Fruit fly (Drosophila melanogaster): ENCODE measurements around the gene CG14645.

The CG14645 gene

DNA sequence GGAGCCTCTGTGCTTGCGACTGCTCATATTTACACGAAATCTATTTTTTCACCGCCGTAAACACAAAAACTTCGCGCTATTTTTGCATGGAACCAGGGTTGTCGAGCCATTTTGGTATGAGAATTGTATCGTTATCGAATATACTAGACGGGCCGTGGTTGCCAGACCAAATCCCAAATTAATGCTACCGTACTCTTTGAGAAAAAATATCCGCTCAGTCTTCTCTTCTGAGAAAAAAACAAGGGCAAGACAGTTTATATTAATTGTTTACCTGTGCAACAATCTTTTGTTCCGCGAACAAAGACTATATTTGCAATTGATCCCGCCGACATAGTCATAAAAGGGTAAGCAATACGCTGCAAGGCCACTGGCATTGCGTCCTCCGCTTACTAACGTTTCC lies 2.7 kb downstream of the CG14645 start, which contains the start of the genes Skp2 and CG1103 (continued):
- peak; percentile 65 for TF ChIP-seq D (optimal IDR thresholded peaks at IDR 0.05)
- TF ChIP-seq D (GFP tag; optimal IDR thresholded peaks at IDR 0.05), result no peak
- TF ChIP-seq bigmax (GFP tag; optimal IDR thresholded peaks at IDR 0.05), result no peak
- TF ChIP-seq CG16813 (GFP tag; IDR thresholded peaks at IDR 0.05; ENCODE audit: partially characterized antibody), result peak; percentile 44; the same call in 1 of the 3 replicates
- TF ChIP-seq mld (GFP tag; IDR thresholded peaks at IDR 0.05; ENCODE audit: partially characterized antibody), result 0 out of 3 replicates have a peak, but pooled peaks have one; percentile 46
- TF ChIP-seq CG13287 (GFP tag; IDR thresholded peaks at IDR 0.05; ENCODE audit: partially characterized antibody), result peak; percentile 68
- no peak for TF ChIP-seq CG3281 (GFP tag; optimal IDR thresholded peaks at IDR 0.05)
- TF ChIP-seq CG5953 (GFP tag; IDR thresholded peaks at IDR 0.05), result no peak
- TF ChIP-seq bbx (GFP tag; IDR thresholded peaks at IDR 0.05; ENCODE audit: partially characterized antibody), result peak; percentile 27; the same call in 1 of the 2 replicates
- TF ChIP-seq crc (GFP tag; optimal IDR thresholded peaks at IDR 0.05), result no peak
- peak; percentile 21; the same call in 1 of the 2 replicates for TF ChIP-seq sna (GFP tag; IDR thresholded peaks at IDR 0.05; ENCODE audit: partially characterized antibody)
- no peak for TF ChIP-seq Usf (GFP tag; optimal IDR thresholded peaks at IDR 0.05)
- peak; percentile 25 for TF ChIP-seq CG15601 (tag; optimal IDR thresholded peaks at IDR 0.05)
- TF ChIP-seq ssp (GFP tag; IDR thresholded peaks at IDR 0.05), result no peak
- TF ChIP-seq CG11560 (tag; IDR thresholded peaks at IDR 0.05), result peak; percentile 55; the same call in 2 of the 3 replicates
- peak; percentile 94 for TF ChIP-seq stwl (tag; optimal IDR thresholded peaks at IDR 0.05)
- no peak for TF ChIP-seq fd3F (GFP tag; optimal IDR thresholded peaks at IDR 0.05)
- peak; percentile 10 for TF ChIP-seq CoRest (tag; optimal IDR thresholded peaks at IDR 0.05)
- TF ChIP-seq sima (GFP tag; optimal IDR thresholded peaks at IDR 0.05), result no peak
- no peak for TF ChIP-seq tgo (GFP tag; IDR thresholded peaks at IDR 0.05)
- no peak for TF ChIP-seq CG10209 (GFP tag; optimal IDR thresholded peaks at IDR 0.05)
- peak; percentile 75 for TF ChIP-seq CG3847 (GFP tag; IDR thresholded peaks at IDR 0.05)
- no peak for TF ChIP-seq ATbp (GFP tag; optimal IDR thresholded peaks at IDR 0.05)
- TF ChIP-seq Sin3A (optimal IDR thresholded peaks at IDR 0.05), result peak; percentile 67
- no peak for TF ChIP-seq lov (optimal IDR thresholded peaks at IDR 0.05)
- TF ChIP-seq lov (GFP tag; IDR thresholded peaks at IDR 0.05), result no peak
- TF ChIP-seq amos (GFP tag; IDR thresholded peaks at IDR 0.05; ENCODE audit: partially characterized antibody), result peak; percentile 47
- no peak for TF ChIP-seq dmrt11E (tag; optimal IDR thresholded peaks at IDR 0.05)
- TF ChIP-seq E2f2 (GFP tag; IDR thresholded peaks at IDR 0.05), result peak; percentile 91
- no peak for TF ChIP-seq Ets65A (GFP tag)
- TF ChIP-seq br (optimal IDR thresholded peaks at IDR 0.05), result no peak
- peak; percentile 86 for TF ChIP-seq Dp (GFP tag; optimal IDR thresholded peaks at IDR 0.05)
- no peak for TF ChIP-seq hb (GFP tag; IDR thresholded peaks at IDR 0.05; ENCODE audit: partially characterized antibody)
- TF ChIP-seq gfzf (GFP tag; optimal IDR thresholded peaks at IDR 0.05), result peak; percentile 78
- no peak for TF ChIP-seq CG31441 (GFP tag; IDR thresholded peaks at IDR 0.05)
- TF ChIP-seq CG4617 (GFP tag; optimal IDR thresholded peaks at IDR 0.05; ENCODE audit: borderline replicate concordance), result peak; percentile 72
- peak; percentile 46; the same call in 1 of the 3 replicates for TF ChIP-seq HLH4C (GFP tag; IDR thresholded peaks at IDR 0.05; ENCODE audit: partially characterized antibody)
- TF ChIP-seq CG17912 (GFP tag; optimal IDR thresholded peaks at IDR 0.05), result no peak
- peak; percentile 16 for TF ChIP-seq dm (GFP tag; optimal IDR thresholded peaks at IDR 0.05)
- no peak for TF ChIP-seq CG7786 (GFP tag; optimal IDR thresholded peaks at IDR 0.05)
- TF ChIP-seq Trl (optimal IDR thresholded peaks at IDR 0.05), result peak in 1 of 2 experiments; percentile 38
- TF ChIP-seq Trl (GFP tag; optimal IDR thresholded peaks at IDR 0.05), result no peak
- peak; percentile 28 for TF ChIP-seq CG8924 (tag; optimal IDR thresholded peaks at IDR 0.05)
- TF ChIP-seq peb (GFP tag; IDR thresholded peaks at IDR 0.05), result no peak
- TF ChIP-seq ind (GFP tag; optimal IDR thresholded peaks at IDR 0.05), result no peak
- peak; percentile 36; the same call in 1 of the 3 replicates for TF ChIP-seq CG6791 (GFP tag; IDR thresholded peaks at IDR 0.05; ENCODE audit: partially characterized antibody)
- TF ChIP-seq CG33213 (GFP tag; optimal IDR thresholded peaks at IDR 0.05), result peak; percentile 26
- no peak for TF ChIP-seq CG18619 (GFP tag; optimal IDR thresholded peaks at IDR 0.05)
- peak; percentile 45; the same call in 2 of the 3 replicates for TF ChIP-seq CG34224 (GFP tag; IDR thresholded peaks at IDR 0.05; ENCODE audit: partially characterized antibody)
- TF ChIP-seq BEAF-32 (GFP tag; optimal IDR thresholded peaks at IDR 0.05), result peak; percentile 51
- TF ChIP-seq btn (GFP tag; optimal IDR thresholded peaks at IDR 0.05), result no peak

All from whole organism, embryonic.